Fruit fly (Drosophila melanogaster) whole organism, pupa: Measurements from ENCODE around the gene CG5781.

ENCODE experiments used
- CG10348 ChIP-seq: fragments of 200-800 bp; sonication (Bioruptor generic); IDR thresholded peaks from 2 replicates; pipeline ENCODE4 v1.3.6; 2022; ENCODE audit warnings: missing biosample characterization, missing genetic modification characterization
- CG12605 ChIP-seq: fragments of 200-800 bp; sonication (Bioruptor generic); IDR thresholded peaks from 2 replicates; pipeline ENCODE4 v1.3.6; 2022; ENCODE audit warnings: missing biosample characterization, missing genetic modification characterization
- CG17806 ChIP-seq: fragments of 200-800 bp; sonication (Bioruptor generic); optimal IDR thresholded peaks from 2 replicates; lab custom pipeline; 2018; ENCODE audit warnings: missing biosample characterization, mild to moderate bottlenecking, missing genetic modification characterization, moderate library complexity
- CG8159 ChIP-seq: fragments of 200-800 bp; sonication (Bioruptor generic); optimal IDR thresholded peaks from 3 replicates; lab custom pipeline; 2018; ENCODE audit warnings: missing biosample characterization, mild to moderate bottlenecking, missing genetic modification characterization, moderate library complexity
- CG8301 ChIP-seq: fragments of 200-800 bp; sonication (Bioruptor generic); optimal IDR thresholded peaks from 2 replicates; lab custom pipeline; 2018; ENCODE audit warnings: missing biosample characterization, mild to moderate bottlenecking, missing genetic modification characterization
- Pif1A ChIP-seq: fragments of 200-800 bp; sonication (Bioruptor generic); optimal IDR thresholded peaks from 3 replicates; lab custom pipeline; 2016; ENCODE audit warnings: missing biosample characterization, missing genetic modification characterization
- Snoo ChIP-seq: fragments of 200-800 bp; sonication (Bioruptor generic); optimal IDR thresholded peaks from 3 replicates; lab custom pipeline; 2017; ENCODE audit warnings: missing biosample characterization, mild to moderate bottlenecking, missing genetic modification characterization, inconsistent platforms
- gl ChIP-seq: fragments of 200-800 bp; sonication (Bioruptor generic); optimal IDR thresholded peaks from 2 replicates; lab custom pipeline; 2018; ENCODE audit warnings: missing biosample characterization, mild to moderate bottlenecking, missing genetic modification characterization
- rn ChIP-seq: fragments of 200-800 bp; sonication (Bioruptor generic); IDR thresholded peaks from 2 replicates; pipeline ENCODE4 v1.3.6; 2022; ENCODE audit warnings: missing biosample characterization, missing genetic modification characterization

The CG5781 gene

DNA sequence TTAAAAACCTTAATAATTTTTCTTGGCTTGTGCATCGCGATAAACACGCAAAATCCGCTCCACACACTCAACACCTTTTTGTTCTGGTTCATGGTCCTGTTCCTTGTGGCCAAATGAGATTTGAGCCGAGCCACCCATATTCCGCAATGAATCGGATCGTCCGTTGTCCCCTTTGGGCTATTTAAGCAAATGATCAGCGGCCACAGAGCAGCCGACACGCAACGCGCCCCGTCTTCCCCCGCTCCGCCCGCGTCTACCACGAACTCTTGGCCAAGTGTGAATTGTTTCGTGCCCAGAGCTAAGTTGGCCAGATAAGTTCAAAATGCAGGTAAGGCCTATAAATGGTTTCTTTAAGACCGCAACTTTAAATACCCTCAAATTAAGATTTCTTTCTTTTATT is 46.1 kb downstream of the CG5781 start:
- TF ChIP-seq CG17806 (tag; lab: Kevin White, UChicago): no peak
- TF ChIP-seq Pif1A (GFP tag; lab: Kevin White, UChicago): no peak
- TF ChIP-seq rn (GFP tag; lab: Robert Waterston, UW): no peak
- TF ChIP-seq CG10348 (GFP tag; lab: Robert Waterston, UW): no peak
- no peak for TF ChIP-seq CG8159 (tag; lab: Kevin White, UChicago)
- TF ChIP-seq gl (tag; lab: Kevin White, UChicago): no peak
- no peak for TF ChIP-seq CG8301 (tag; lab: Kevin White, UChicago)
- TF ChIP-seq CG12605 (GFP tag; lab: Robert Waterston, UW): no peak
- TF ChIP-seq Snoo (tag; lab: Kevin White, UChicago): no peak
